Worm (Caenorhabditis elegans) whole organism, midembryonic: Measurements from ENCODE around the gene spe-26.

Source experiments
- T22C8.4 ChIP-seq: fragments of 200-800 bp; sonication (Bioruptor generic); IDR thresholded peaks from 2 replicates; pipeline ENCODE4 v1.3.6; 2022; ENCODE audit warnings: missing genetic modification characterization, missing compliant biosample characterization
- cog-1 ChIP-seq: sonication (generic microtip); optimal IDR thresholded peaks from 2 replicates; lab custom pipeline; 2016; ENCODE audit warnings: missing genetic modification characterization, missing compliant biosample characterization
- flt-1 ChIP-seq: fragments of 200-800 bp; sonication (Bioruptor generic); IDR thresholded peaks from 2 replicates; pipeline ENCODE4 v1.3.6; 2022; ENCODE audit warnings: missing genetic modification characterization, missing compliant biosample characterization
- klf-2 ChIP-seq: fragments of 200-800 bp; sonication (Bioruptor generic); conservative IDR thresholded peaks from 2 replicates; pipeline ENCODE4 v1.3.6; 2022; ENCODE audit warnings: missing genetic modification reagents, missing genetic modification characterization, missing compliant biosample characterization
- med-1 ChIP-seq: sonication (generic microtip); optimal IDR thresholded peaks from 2 replicates; lab custom pipeline; 2017; ENCODE audit warnings: missing genetic modification characterization, mild to moderate bottlenecking, missing compliant biosample characterization, antibody characterized with exemption, missing genetic modification reagents; ENCODE audit not compliant: insufficient read depth
- ref-1 ChIP-seq: fragments of 200-800 bp; sonication (Bioruptor generic); conservative IDR thresholded peaks from 2 replicates; pipeline ENCODE4 v1.3.6; 2022; ENCODE audit warnings: missing genetic modification reagents, missing genetic modification characterization, missing compliant biosample characterization
- tab-1 ChIP-seq: fragments of 200-800 bp; sonication (Bioruptor generic); IDR thresholded peaks from 2 replicates; pipeline ENCODE4 v1.3.6; 2022; ENCODE audit warnings: missing genetic modification characterization, missing compliant biosample characterization
- ztf-23 ChIP-seq: fragments of 200-800 bp; sonication (Bioruptor generic); IDR thresholded peaks from 2 replicates; pipeline ENCODE4 v1.3.6; 2022; ENCODE audit warnings: missing genetic modification reagents, missing genetic modification characterization, missing compliant biosample characterization
- ztf-29 ChIP-seq: fragments of 200-800 bp; sonication (Bioruptor generic); IDR thresholded peaks from 2 replicates; pipeline ENCODE4 v1.3.6; 2022; ENCODE audit warnings: missing genetic modification reagents, missing genetic modification characterization, missing compliant biosample characterization

spe-26 gene

ce11 chrIV:10419896-10420295 lies 28.2 kb upstream of the spe-26 start:
- TF ChIP-seq med-1 (no peak), tab-1 (GFP tag; lab: Robert Waterston, UW) (no peak), ztf-29 (GFP tag; lab: Robert Waterston, UW) (no peak), flt-1 (no peak)

- TF ChIP-seq T22C8.4 (no peak), med-1 (no peak), tab-1 (GFP tag; lab: Robert Waterston, UW) (no peak), ref-1 (GFP tag; lab: Robert Waterston, UW) (no peak), ztf-29 (GFP tag; lab: Robert Waterston, UW) (no peak), flt-1 (no peak), ztf-23 (no peak), klf-2 (GFP tag; lab: Robert Waterston, UW) (no peak), cog-1 (tag; lab: Kevin White, UChicago) (no peak)
These were observed 26.1 kb upstream of the spe-26 start, which contains the start of gene F13B12.6 for ce11 chrIV:10417781-10418180. Gene F13B12.6 (minus strand): TSS chrIV:10417881.

ce11 chrIV:10413828-10414227 lies 22.1 kb upstream of the spe-26 start, which contains the start of gene R10H10.7:
Gene R10H10.7 (minus strand): TSS chrIV:10413928.
- TF ChIP-seq cog-1 (tag; lab: Kevin White, UChicago) (no peak), ztf-29 (GFP tag; lab: Robert Waterston, UW) (no peak), flt-1 (no peak)

ce11 chrIV:10409377-10409776 lies 17.6 kb upstream of the spe-26 start, which contains the start of gene rfk-1:
Gene rfk-1 (minus strand): TSS chrIV:10409477.
- TF ChIP-seq flt-1 (no peak), T22C8.4 (no peak), ztf-23 (no peak), klf-2 (GFP tag; lab: Robert Waterston, UW) (no peak), ztf-29 (GFP tag; lab: Robert Waterston, UW) (no peak), ref-1 (GFP tag; lab: Robert Waterston, UW) (no peak), med-1 (no peak)

ce11 chrIV:10403193-10404058 lies 11.7 kb upstream of the spe-26 start, which contains the start of gene gpa-7:
Gene gpa-7 (plus strand): TSS chrIV:10404008.
- TF ChIP-seq med-1 (no peak), ztf-23 (no peak), cog-1 (tag; lab: Kevin White, UChicago) (peak; percentile 80)

ce11 chrIV:10398244-10398643 lies 6.5 kb upstream of the spe-26 start:
- no peak for TF ChIP-seq ztf-29 (GFP tag; lab: Robert Waterston, UW)
- no peak for TF ChIP-seq T22C8.4
- TF ChIP-seq flt-1, result no peak
- no peak for TF ChIP-seq med-1
- no peak for TF ChIP-seq klf-2 (GFP tag; lab: Robert Waterston, UW)
- TF ChIP-seq ref-1 (GFP tag; lab: Robert Waterston, UW), result no peak
- TF ChIP-seq cog-1 (tag; lab: Kevin White, UChicago), result no peak
- no peak for TF ChIP-seq tab-1 (GFP tag; lab: Robert Waterston, UW)
- TF ChIP-seq ztf-23, result no peak

ce11 chrIV:10396827-10397226 lies 5.1 kb upstream of the spe-26 start:
- no peak for TF ChIP-seq flt-1
- no peak for TF ChIP-seq T22C8.4
- no peak for TF ChIP-seq ztf-29 (GFP tag; lab: Robert Waterston, UW)
- no peak for TF ChIP-seq klf-2 (GFP tag; lab: Robert Waterston, UW)
- no peak for TF ChIP-seq med-1
- no peak for TF ChIP-seq ztf-23
- no peak for TF ChIP-seq tab-1 (GFP tag; lab: Robert Waterston, UW)
- TF ChIP-seq ref-1 (GFP tag; lab: Robert Waterston, UW), result no peak
- TF ChIP-seq cog-1 (tag; lab: Kevin White, UChicago), result no peak

ce11 chrIV:10394858-10395257 lies 3.1 kb upstream of the spe-26 start, which contains the start of gene R10H10.4:
Gene R10H10.4 (minus strand): TSS chrIV:10394958.
- TF ChIP-seq ztf-29 (GFP tag; lab: Robert Waterston, UW) (no peak), klf-2 (GFP tag; lab: Robert Waterston, UW) (no peak)

- TF ChIP-seq ztf-23 (no peak), ztf-29 (GFP tag; lab: Robert Waterston, UW) (no peak), flt-1 (no peak), T22C8.4 (no peak), ref-1 (GFP tag; lab: Robert Waterston, UW) (no peak), tab-1 (GFP tag; lab: Robert Waterston, UW) (no peak), med-1 (no peak), cog-1 (tag; lab: Kevin White, UChicago) (no peak), klf-2 (GFP tag; lab: Robert Waterston, UW) (no peak)
These were observed 3.5 kb downstream of the spe-26 start, which contains the start of gene R10H10.3 for ce11 chrIV:10388263-10388662. Gene R10H10.3 (plus strand): TSS chrIV:10388505.

ce11 chrIV:10387113-10387512 lies 4.6 kb downstream of the spe-26 start, which contains the start of gene nfu-1:
Gene nfu-1 (plus strand): TSS chrIV:10387413.
- TF ChIP-seq ref-1 (GFP tag; lab: Robert Waterston, UW), result no peak
- TF ChIP-seq klf-2 (GFP tag; lab: Robert Waterston, UW), result no peak
- no peak for TF ChIP-seq T22C8.4
- TF ChIP-seq flt-1, result no peak

- TF ChIP-seq ref-1 (GFP tag; lab: Robert Waterston, UW) (no peak), med-1 (no peak), ztf-29 (GFP tag; lab: Robert Waterston, UW) (no peak), flt-1 (no peak), cog-1 (tag; lab: Kevin White, UChicago) (no peak), ztf-23 (no peak), T22C8.4 (no peak), tab-1 (GFP tag; lab: Robert Waterston, UW) (no peak), klf-2 (GFP tag; lab: Robert Waterston, UW) (no peak)
These were observed 8.8 kb downstream of the spe-26 start for ce11 chrIV:10382894-10383293.
